Fruit fly (Drosophila melanogaster): ENCODE data around the gene CG15036.

Gene CG15036

dm6 chrX:7432393-7432792 is 7.8 kb upstream of the CG15036 start:
- TF ChIP-seq slbo (GFP tag; IDR thresholded peaks at IDR 0.05) (no peak), CG10654 (GFP tag; optimal IDR thresholded peaks at IDR 0.05) (no peak), Hey (tag; optimal IDR thresholded peaks at IDR 0.05) (peak; percentile 6), CG4424 (GFP tag; optimal IDR thresholded peaks at IDR 0.05) (no peak), CG30403 (GFP tag; optimal IDR thresholded peaks at IDR 0.05) (no peak), CG2116 (GFP tag; optimal IDR thresholded peaks at IDR 0.05) (no peak), crol (GFP tag; IDR thresholded peaks at IDR 0.05) (peak; percentile 85), nerfin-1 (tag; optimal IDR thresholded peaks at IDR 0.05) (peak; percentile 81), mirr (GFP tag; optimal IDR thresholded peaks at IDR 0.05) (peak; percentile 27)

DNA sequence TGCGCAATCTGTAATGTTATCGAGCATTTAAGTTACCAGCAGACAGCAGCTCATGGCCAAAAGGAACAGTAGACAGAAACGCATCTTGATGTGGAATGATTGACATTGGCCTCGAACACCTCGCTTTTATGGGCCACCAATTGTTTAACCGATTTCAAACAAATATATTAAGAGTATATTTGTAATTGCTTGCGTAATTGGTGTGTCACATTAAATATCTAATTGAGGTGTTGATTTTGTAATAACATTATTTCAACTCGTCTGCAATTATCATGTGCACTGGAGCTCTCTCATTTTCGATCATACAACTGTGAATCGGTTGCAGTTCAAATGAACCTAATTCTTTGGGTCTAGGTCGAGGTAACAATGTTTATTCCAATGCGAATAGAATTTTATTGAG is 1.0 kb upstream of the CG15036 start, which contains the start of gene CG32726:
TSS of gene CG32726 (minus strand) at position 101 of the 400 bp plus-strand sequence.
- TF ChIP-seq Bgb (GFP tag; IDR thresholded peaks at IDR 0.05; ENCODE audit: partially characterized antibody) (no peak), CG2875 (GFP tag; optimal IDR thresholded peaks at IDR 0.05) (no peak), CG15696 (tag; optimal IDR thresholded peaks at IDR 0.05) (no peak), fd3F (GFP tag; optimal IDR thresholded peaks at IDR 0.05) (no peak), ro (GFP tag; IDR thresholded peaks at IDR 0.05) (no peak), CG12219 (GFP tag; optimal IDR thresholded peaks at IDR 0.05) (no peak), seq (GFP tag; IDR thresholded peaks at IDR 0.05) (no peak), hkb (optimal IDR thresholded peaks at IDR 0.05) (no peak), hkb (GFP tag; IDR thresholded peaks at IDR 0.05) (no peak), CG9876 (GFP tag; optimal IDR thresholded peaks at IDR 0.05) (no peak), HLHmδ (GFP tag; optimal IDR thresholded peaks at IDR 0.05) (no peak), trem (tag; optimal IDR thresholded peaks at IDR 0.05) (no peak), Trl (optimal IDR thresholded peaks at IDR 0.05) (no peak), Trl (GFP tag; optimal IDR thresholded peaks at IDR 0.05) (no peak), CG10147 (GFP tag; optimal IDR thresholded peaks at IDR 0.05) (no peak), dimm (GFP tag; IDR thresholded peaks at IDR 0.05) (no peak)

DNA sequence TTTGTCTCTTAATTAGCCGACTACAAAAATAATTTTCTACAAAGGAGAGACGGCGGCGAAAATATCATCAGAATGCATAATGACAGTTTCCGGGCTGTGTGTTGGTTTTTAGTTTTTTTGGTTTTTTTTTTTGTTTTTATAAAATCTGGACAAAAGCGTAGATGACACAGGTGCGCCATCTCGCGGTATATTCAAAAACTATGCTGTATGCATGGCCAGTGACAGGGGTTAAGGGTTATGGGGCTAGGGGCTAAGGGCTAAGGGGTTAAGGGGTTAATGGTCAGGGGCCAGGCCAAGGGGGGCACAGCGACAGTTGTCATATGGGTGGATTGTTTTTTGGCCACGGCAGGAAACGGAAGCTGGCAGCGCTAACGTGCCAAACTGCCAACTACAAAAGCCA is 2.1 kb downstream of the CG15036 start:
- TF ChIP-seq tin (GFP tag; optimal IDR thresholded peaks at IDR 0.05) = no peak
- TF ChIP-seq CG31441 (GFP tag; IDR thresholded peaks at IDR 0.05) = no peak
- no peak for TF ChIP-seq ttk (GFP tag; IDR thresholded peaks at IDR 0.05)
- peak; percentile 61 for TF ChIP-seq CTCF (GFP tag; optimal IDR thresholded peaks at IDR 0.05)

DNA sequence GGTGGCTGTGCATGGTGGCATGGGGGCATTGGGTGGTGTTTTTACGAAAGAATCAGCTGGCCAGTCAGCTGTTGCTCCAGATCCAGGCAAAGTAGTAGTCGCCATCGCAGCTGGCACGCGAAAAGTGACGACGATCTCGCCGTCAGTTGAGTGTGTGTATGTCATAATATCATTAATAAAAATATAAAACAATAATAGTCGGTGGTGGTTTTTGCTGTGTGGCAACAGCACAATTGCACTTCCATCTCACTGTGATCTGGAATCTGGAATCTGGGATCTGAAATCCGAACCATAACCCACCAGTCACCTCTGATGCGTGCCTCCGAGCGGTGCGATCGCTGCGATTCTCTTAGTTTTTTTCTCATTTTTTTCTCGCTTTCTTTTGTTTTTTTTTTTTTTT is 6.3 kb downstream of the CG15036 start, which contains the start of gene rumpel:
TSS of gene rumpel (plus strand) at position 301 of the 400 bp plus-strand sequence.
- TF ChIP-seq sisA (GFP tag; IDR thresholded peaks at IDR 0.05) (no peak), Sox100B (GFP tag; optimal IDR thresholded peaks at IDR 0.05) (no peak), CG15269 (tag; optimal IDR thresholded peaks at IDR 0.05) (no peak), CG7786 (GFP tag; optimal IDR thresholded peaks at IDR 0.05) (no peak), CG2120 (GFP tag; optimal IDR thresholded peaks at IDR 0.05) (no peak)

- TF ChIP-seq nmo (GFP tag; optimal IDR thresholded peaks at IDR 0.05) (peak; percentile 70), gem (tag; optimal IDR thresholded peaks at IDR 0.05) (peak; percentile 11), ash1 (GFP tag; optimal IDR thresholded peaks at IDR 0.05) (no peak), sens (GFP tag) (peak; percentile 76)
Observed at dm6 chrX:7417875-7418274, 6.8 kb downstream of the CG15036 start.
